Worm (Caenorhabditis elegans) whole organism, early embryonic: ENCODE measurements around the gene C49A9.2.

Experiments used
- B0310.2 ChIP-seq: sonication (generic microtip); optimal IDR thresholded peaks from 2 replicates; lab custom pipeline; 2016; ENCODE audit warnings: mild to moderate bottlenecking, missing genetic modification characterization, missing compliant biosample characterization
- F13C5.2 ChIP-seq: sonication (generic microtip); optimal IDR thresholded peaks from 2 replicates; lab custom pipeline; 2017; ENCODE audit warnings: mild to moderate bottlenecking, missing genetic modification characterization, inconsistent platforms, missing compliant biosample characterization
- aly-1 ChIP-seq: sonication (generic microtip); optimal IDR thresholded peaks from 2 replicates; lab custom pipeline; 2016; ENCODE audit warnings: missing genetic modification characterization, missing compliant biosample characterization
- ama-1 ChIP-seq: fragments of 150-350 bp; optimal IDR thresholded peaks from 2 replicates; lab custom pipeline; 2014
- ceh-36 ChIP-seq: sonication (generic microtip); optimal IDR thresholded peaks from 2 replicates; lab custom pipeline; 2016; ENCODE audit warnings: missing genetic modification characterization, inconsistent platforms, missing compliant biosample characterization
- ets-7 ChIP-seq: sonication (generic microtip); optimal IDR thresholded peaks from 2 replicates; lab custom pipeline; 2016; ENCODE audit warnings: missing genotype, missing genetic modification characterization, missing compliant biosample characterization
- flt-1 ChIP-seq: fragments of 200-800 bp; sonication (Bioruptor generic); IDR thresholded peaks from 2 replicates; pipeline ENCODE4 v1.3.6; 2022; ENCODE audit warnings: missing genetic modification characterization, missing compliant biosample characterization
- hmbx-1 ChIP-seq: sonication (generic microtip); optimal IDR thresholded peaks from 2 replicates; lab custom pipeline; 2016; ENCODE audit warnings: mild to moderate bottlenecking, missing genetic modification characterization, missing compliant biosample characterization
- pes-1 ChIP-seq: fragments of 200-800 bp; sonication (Bioruptor generic); IDR thresholded peaks from 2 replicates; pipeline ENCODE4 v1.3.6; 2022; ENCODE audit warnings: missing genetic modification reagents, missing genetic modification characterization, missing compliant biosample characterization
- scrt-1 ChIP-seq: fragments of 200-800 bp; sonication (Bioruptor generic); IDR thresholded peaks from 2 replicates; pipeline ENCODE4 v1.3.6; 2022; ENCODE audit warnings: missing genetic modification characterization, missing compliant biosample characterization
- sea-1 ChIP-seq: fragments of 200-800 bp; sonication (Bioruptor generic); conservative IDR thresholded peaks from 2 replicates; pipeline ENCODE4 v1.3.6; 2022; ENCODE audit warnings: missing genetic modification characterization, missing compliant biosample characterization
- tbx-11 ChIP-seq: fragments of 200-800 bp; sonication (Bioruptor generic); IDR thresholded peaks from 2 replicates; pipeline ENCODE4 v1.3.6; 2022; ENCODE audit warnings: missing genetic modification characterization, missing compliant biosample characterization
- tbx-37 ChIP-seq: fragments of 200-800 bp; sonication (Bioruptor generic); conservative IDR thresholded peaks from 2 replicates; pipeline ENCODE4 v1.3.6; 2022; ENCODE audit warnings: missing genetic modification reagents, missing genetic modification characterization, missing compliant biosample characterization

- TF ChIP-seq hmbx-1 (tag; lab: Kevin White, UChicago) (no peak), aly-1 (tag; lab: Kevin White, UChicago) (no peak), sea-1 (GFP tag; lab: Robert Waterston, UW) (no peak), ets-7 (no peak), ama-1 (lab: Kevin White, UChicago) (no peak), B0310.2 (tag; lab: Kevin White, UChicago) (no peak), scrt-1 (no peak), flt-1 (GFP tag; lab: Robert Waterston, UW) (no peak), ceh-36 (tag; lab: Kevin White, UChicago) (no peak), tbx-11 (GFP tag; lab: Robert Waterston, UW) (no peak), tbx-37 (GFP tag; lab: Robert Waterston, UW) (no peak), F13C5.2 (tag; lab: Kevin White, UChicago) (no peak), pes-1 (no peak)
Observed at ce11 chrIV:6263244-6263643, 38.0 kb downstream of the C49A9.2 start, which contains the start of gene srv-28.
